Fruit fly (Drosophila melanogaster) whole organism, prepupa: ENCODE measurements around the gene Sil1.

Experiments used
- Blimp-1 ChIP-seq: fragments of 200-800 bp; sonication (Bioruptor generic); optimal IDR thresholded peaks from 3 replicates; lab custom pipeline; 2017; ENCODE audit warnings: missing biosample characterization, missing genetic modification characterization, mild to moderate bottlenecking, moderate library complexity, missing genetic modification reagents
- CG10631 ChIP-seq: fragments of 200-800 bp; sonication (Bioruptor generic); optimal IDR thresholded peaks from 2 replicates; lab custom pipeline; 2016; ENCODE audit warnings: missing biosample characterization, missing genetic modification characterization
- CG10669 ChIP-seq: fragments of 200-800 bp; sonication (Bioruptor generic); optimal IDR thresholded peaks from 3 replicates; lab custom pipeline; 2018; ENCODE audit warnings: missing biosample characterization, mild to moderate bottlenecking, missing genetic modification characterization, moderate library complexity
- CG11294 ChIP-seq: fragments of 200-800 bp; sonication (Bioruptor generic); IDR thresholded peaks from 2 replicates; pipeline ENCODE4 v1.3.6; 2022; ENCODE audit warnings: missing biosample characterization, missing genetic modification characterization
- CG11762 ChIP-seq: fragments of 200-800 bp; sonication (Bioruptor generic); optimal IDR thresholded peaks from 3 replicates; lab custom pipeline; 2016; ENCODE audit warnings: missing biosample characterization, missing genetic modification characterization; ENCODE audit not compliant: insufficient read depth
- CG11902 ChIP-seq: fragments of 200-800 bp; sonication (Bioruptor generic); optimal IDR thresholded peaks from 3 replicates; lab custom pipeline; 2016; ENCODE audit warnings: missing biosample characterization, missing genetic modification characterization
- CG15336 ChIP-seq: fragments of 200-800 bp; sonication (Bioruptor generic); IDR thresholded peaks from 2 replicates; pipeline ENCODE4 v1.3.6; 2022; ENCODE audit warnings: missing biosample characterization, missing genetic modification characterization
- CG1621 ChIP-seq: fragments of 200-800 bp; sonication (Bioruptor generic); optimal IDR thresholded peaks from 3 replicates; lab custom pipeline; 2018; ENCODE audit warnings: missing biosample characterization, mild to moderate bottlenecking, missing genetic modification characterization
- CG3032 ChIP-seq: fragments of 200-800 bp; optimal IDR thresholded peaks from 2 replicates; lab custom pipeline; 2019; ENCODE audit warnings: missing biosample characterization, mild to moderate bottlenecking, missing genetic modification characterization, moderate library complexity
- CG31627 ChIP-seq: fragments of 200-800 bp; sonication (Bioruptor generic); optimal IDR thresholded peaks from 3 replicates; lab custom pipeline; 2016; ENCODE audit warnings: missing biosample characterization, missing genetic modification characterization
- CG32006 ChIP-seq: fragments of 200-800 bp; sonication (Bioruptor generic); optimal IDR thresholded peaks from 3 replicates; lab custom pipeline; 2017; ENCODE audit warnings: missing biosample characterization, mild to moderate bottlenecking, missing genetic modification characterization
- CG3919 ChIP-seq: fragments of 200-800 bp; sonication (Bioruptor generic); optimal IDR thresholded peaks from 3 replicates; lab custom pipeline; 2016; ENCODE audit warnings: missing biosample characterization, missing genetic modification characterization
- CG4318 ChIP-seq: fragments of 200-800 bp; sonication (Bioruptor generic); optimal IDR thresholded peaks from 3 replicates; lab custom pipeline; 2017; ENCODE audit warnings: missing biosample characterization, mild to moderate bottlenecking, missing genetic modification characterization
- CG6276 ChIP-seq: fragments of 200-800 bp; sonication (Bioruptor generic); optimal IDR thresholded peaks from 2 replicates; lab custom pipeline; 2017; ENCODE audit warnings: missing biosample characterization, mild to moderate bottlenecking, missing genetic modification characterization
- CG6808 ChIP-seq: fragments of 200-800 bp; sonication (Bioruptor generic); optimal IDR thresholded peaks from 3 replicates; lab custom pipeline; 2017; ENCODE audit warnings: missing biosample characterization, missing genetic modification characterization, mild to moderate bottlenecking, moderate library complexity, missing genetic modification reagents
- CG6854 ChIP-seq: fragments of 200-800 bp; sonication (Bioruptor generic); optimal IDR thresholded peaks from 2 replicates; lab custom pipeline; 2017; ENCODE audit warnings: missing biosample characterization, mild to moderate bottlenecking, missing genetic modification characterization
- CG7368 ChIP-seq: fragments of 200-800 bp; sonication (Bioruptor generic); optimal IDR thresholded peaks from 3 replicates; lab custom pipeline; 2016; ENCODE audit warnings: missing biosample characterization, missing genetic modification characterization
- CG8119 ChIP-seq: fragments of 200-800 bp; sonication (Bioruptor generic); IDR thresholded peaks from 3 replicates; pipeline ENCODE4 v1.3.6; 2022; ENCODE audit warnings: missing biosample characterization, missing genetic modification characterization
- CG8319 ChIP-seq: fragments of 200-800 bp; sonication (Bioruptor generic); optimal IDR thresholded peaks from 3 replicates; lab custom pipeline; 2016; ENCODE audit warnings: missing biosample characterization, missing genetic modification characterization
- CG8632 ChIP-seq: fragments of 200-800 bp; sonication (Bioruptor generic); optimal IDR thresholded peaks from 3 replicates; lab custom pipeline; 2016; ENCODE audit warnings: missing biosample characterization, missing genetic modification characterization
- Eip75B ChIP-seq: fragments of 200-800 bp; sonication (Bioruptor generic); optimal IDR thresholded peaks from 3 replicates; lab custom pipeline; 2016; ENCODE audit warnings: missing biosample characterization, missing genetic modification characterization
- Eip78C ChIP-seq: fragments of 200-800 bp; sonication (Bioruptor generic); peaks from one replicate; lab custom pipeline; 2016; ENCODE audit warnings: missing biosample characterization, missing genetic modification characterization
- Eip93F ChIP-seq: fragments of 200-800 bp; sonication (Bioruptor generic); optimal IDR thresholded peaks from 2 replicates; lab custom pipeline; 2016; ENCODE audit warnings: missing biosample characterization, mild to moderate bottlenecking, missing genetic modification characterization
- Ets21C ChIP-seq: fragments of 200-800 bp; sonication (Bioruptor generic); optimal IDR thresholded peaks from 3 replicates; lab custom pipeline; 2016; ENCODE audit warnings: missing biosample characterization, missing genetic modification characterization
- Ets96B ChIP-seq: fragments of 200-800 bp; optimal IDR thresholded peaks from 2 replicates; lab custom pipeline; 2019; ENCODE audit warnings: missing biosample characterization, mild to moderate bottlenecking, missing genetic modification characterization, moderate library complexity
- Hr38 ChIP-seq: sonication (Bioruptor generic); optimal IDR thresholded peaks from 2 replicates; lab custom pipeline; 2016; ENCODE audit warnings: missing biosample characterization, missing genetic modification characterization
- Hr39 ChIP-seq: fragments of 200-800 bp; sonication (Bioruptor generic); optimal IDR thresholded peaks from 2 replicates; lab custom pipeline; 2016; ENCODE audit warnings: missing biosample characterization, missing genetic modification characterization
- Hr4 ChIP-seq: fragments of 200-800 bp; sonication (Bioruptor generic); optimal IDR thresholded peaks from 3 replicates; lab custom pipeline; 2016; ENCODE audit warnings: missing biosample characterization, missing genetic modification characterization
- Lpt ChIP-seq: fragments of 200-800 bp; sonication (Bioruptor generic); optimal IDR thresholded peaks from 3 replicates; lab custom pipeline; 2016; ENCODE audit warnings: missing biosample characterization, missing genetic modification characterization
- Met ChIP-seq: fragments of 200-800 bp; sonication (Bioruptor generic); optimal IDR thresholded peaks from 3 replicates; lab custom pipeline; 2016; ENCODE audit warnings: missing biosample characterization, missing genetic modification characterization
- OdsH ChIP-seq: fragments of 200-800 bp; sonication (Bioruptor generic); optimal IDR thresholded peaks from 3 replicates; lab custom pipeline; 2016; ENCODE audit warnings: missing biosample characterization, missing genetic modification characterization
- Smox ChIP-seq: fragments of 200-800 bp; sonication (Bioruptor generic); optimal IDR thresholded peaks from 3 replicates; lab custom pipeline; 2016; ENCODE audit warnings: missing biosample characterization, missing genetic modification characterization
- Sox14 ChIP-seq: fragments of 200-800 bp; sonication (Bioruptor generic); optimal IDR thresholded peaks from 3 replicates; lab custom pipeline; 2016; ENCODE audit warnings: missing biosample characterization, missing genetic modification characterization
- Sox15 ChIP-seq: fragments of 200-800 bp; sonication (Bioruptor generic); optimal IDR thresholded peaks from 3 replicates; lab custom pipeline; 2016; ENCODE audit warnings: missing biosample characterization, missing genetic modification characterization
- achi ChIP-seq: fragments of 200-800 bp; sonication (Bioruptor generic); optimal IDR thresholded peaks from 3 replicates; lab custom pipeline; 2016; ENCODE audit warnings: missing biosample characterization, missing genetic modification characterization
- dac ChIP-seq: fragments of 200-800 bp; sonication (Bioruptor generic); optimal IDR thresholded peaks from 2 replicates; lab custom pipeline; 2017; ENCODE audit warnings: missing biosample characterization, mild to moderate bottlenecking, missing genetic modification characterization
- esn ChIP-seq: fragments of 200-800 bp; sonication (Bioruptor generic); optimal IDR thresholded peaks from 2 replicates; lab custom pipeline; 2016; ENCODE audit warnings: missing biosample characterization, mild to moderate bottlenecking, missing genetic modification characterization, moderate library complexity
- fd59A ChIP-seq: fragments of 200-800 bp; sonication (Bioruptor generic); optimal IDR thresholded peaks from 2 replicates; lab custom pipeline; 2017; ENCODE audit warnings: missing biosample characterization, mild to moderate bottlenecking, missing genetic modification characterization, missing genetic modification reagents
- fd85E ChIP-seq: fragments of 200-800 bp; sonication (Bioruptor generic); optimal IDR thresholded peaks from 3 replicates; lab custom pipeline; 2016; ENCODE audit warnings: missing biosample characterization, missing genetic modification characterization
- fkh ChIP-seq: fragments of 200-800 bp; sonication (Bioruptor generic); optimal IDR thresholded peaks from 3 replicates; lab custom pipeline; 2017; ENCODE audit warnings: missing biosample characterization, mild to moderate bottlenecking, missing genetic modification characterization, moderate library complexity
- lz ChIP-seq: fragments of 200-800 bp; sonication (Bioruptor generic); optimal IDR thresholded peaks from 3 replicates; lab custom pipeline; 2016; ENCODE audit warnings: missing biosample characterization, missing genetic modification characterization
- pdm3 ChIP-seq: fragments of 200-800 bp; sonication (Bioruptor generic); optimal IDR thresholded peaks from 3 replicates; lab custom pipeline; 2016; ENCODE audit warnings: missing biosample characterization, missing genetic modification characterization
- salr ChIP-seq, 2 experiments: fragments of 200-800 bp; sonication (Bioruptor generic); optimal IDR thresholded peaks; 3 replicates each; lab custom pipeline; 2016 to 2018; ENCODE audit warnings: missing biosample characterization in 2 of 2, missing genetic modification characterization in 2 of 2, mild to moderate bottlenecking in 1 of 2
- spab ChIP-seq: fragments of 200-800 bp; sonication (Bioruptor generic); optimal IDR thresholded peaks from 2 replicates; lab custom pipeline; 2017; ENCODE audit warnings: missing biosample characterization, mild to moderate bottlenecking, missing genetic modification characterization, missing genetic modification reagents
- ss ChIP-seq, 2 experiments: fragments of 200-800 bp; sonication (Bioruptor generic); optimal IDR thresholded peaks; 2 replicates in 1 of 2; 3 replicates in 1 of 2; lab custom pipeline; 2017 to 2018; ENCODE audit warnings: mild to moderate bottlenecking in 2 of 2, missing biosample characterization in 2 of 2, missing genetic modification characterization in 2 of 2, moderate library complexity in 1 of 2
- svp ChIP-seq: fragments of 200-800 bp; sonication (Bioruptor generic); peaks from one replicate; lab custom pipeline; 2016; ENCODE audit warnings: missing biosample characterization, missing genetic modification characterization
- vri ChIP-seq: fragments of 200-800 bp; sonication (Bioruptor generic); optimal IDR thresholded peaks from 3 replicates; lab custom pipeline; 2016; ENCODE audit warnings: missing biosample characterization, mild to moderate bottlenecking, missing genetic modification characterization

The Sil1 gene

dm6 chr3R:25208042-25208766, 27.1 kb downstream of the Sil1 start, which contains the start of gene Cad96Ca (continued):
- TF ChIP-seq CG10669 (GFP tag; lab: Kevin White, UChicago) (no peak), CG32006 (no peak)

dm6 chr3R:25207405-25208003, 27.8 kb downstream of the Sil1 start:
- TF ChIP-seq ss (GFP tag; optimal IDR thresholded peaks at IDR 0.05; lab: Kevin White, UChicago): peak; percentile 80 to 82
- TF ChIP-seq Smox (GFP tag; lab: Kevin White, UChicago): peak; percentile 76
- TF ChIP-seq CG8119 (GFP tag; lab: Robert Waterston, UW): peak; percentile 94
- peak; percentile 89 for TF ChIP-seq svp (GFP tag; lab: Kevin White, UChicago)
- peak; percentile 84 for TF ChIP-seq spab (GFP tag; lab: Kevin White, UChicago)
- peak; percentile 88 for TF ChIP-seq CG6808
- no peak for TF ChIP-seq Blimp-1 (GFP tag; lab: Kevin White, UChicago)
- TF ChIP-seq CG15336: peak; percentile 93
- peak; percentile 80 for TF ChIP-seq Eip75B (GFP tag; lab: Kevin White, UChicago)
- TF ChIP-seq CG7368 (GFP tag; lab: Kevin White, UChicago): peak; percentile 64
- peak; percentile 87 for TF ChIP-seq CG10631 (GFP tag; lab: Kevin White, UChicago)
- TF ChIP-seq CG3032 (tag; lab: Kevin White, UChicago): peak; percentile 84
- TF ChIP-seq fkh (GFP tag; lab: Kevin White, UChicago): peak; percentile 11
- peak; percentile 70 for TF ChIP-seq CG11294 (GFP tag; lab: Robert Waterston, UW)
- peak; percentile 82 for TF ChIP-seq dac
- TF ChIP-seq CG6276 (GFP tag; lab: Kevin White, UChicago): peak; percentile 89
- TF ChIP-seq CG8319: peak; percentile 62
- peak; percentile 77 for TF ChIP-seq CG11762 (GFP tag; lab: Kevin White, UChicago)
- TF ChIP-seq CG31627: peak; percentile 70
- peak; percentile 61 for TF ChIP-seq Sox15
- peak; percentile 84 for TF ChIP-seq Sox14 (GFP tag; lab: Kevin White, UChicago)
- TF ChIP-seq Hr4 (GFP tag; lab: Kevin White, UChicago): peak; percentile 89
- peak; percentile 22 for TF ChIP-seq CG6854 (GFP tag; lab: Kevin White, UChicago)
- peak; percentile 84 for TF ChIP-seq pdm3 (GFP tag; lab: Kevin White, UChicago)
- TF ChIP-seq achi (GFP tag; lab: Kevin White, UChicago): peak; percentile 87
- TF ChIP-seq CG1621: peak; percentile 84
- TF ChIP-seq Eip78C (GFP tag; lab: Kevin White, UChicago): peak; percentile 95
- TF ChIP-seq CG4318 (GFP tag; lab: Kevin White, UChicago): peak; percentile 75
- TF ChIP-seq OdsH (GFP tag; lab: Kevin White, UChicago): peak; percentile 89
- no peak for TF ChIP-seq Eip93F (GFP tag; lab: Kevin White, UChicago)
- TF ChIP-seq fd85E (GFP tag; lab: Kevin White, UChicago): peak; percentile 35
- TF ChIP-seq Hr39 (GFP tag; lab: Kevin White, UChicago): peak; percentile 71
- peak; percentile 92 for TF ChIP-seq Ets96B
- TF ChIP-seq Hr38 (GFP tag; lab: Kevin White, UChicago): no peak
- peak; percentile 71 for TF ChIP-seq lz (GFP tag; lab: Kevin White, UChicago)
- TF ChIP-seq Ets21C: peak; percentile 53
- peak; percentile 76 for TF ChIP-seq Met (GFP tag; lab: Kevin White, UChicago)
- TF ChIP-seq vri (GFP tag; lab: Kevin White, UChicago): peak; percentile 58
- peak; percentile 64 to 77 for TF ChIP-seq salr (GFP tag; optimal IDR thresholded peaks at IDR 0.05; lab: Kevin White, UChicago)
- peak; percentile 61 for TF ChIP-seq CG11902 (GFP tag; lab: Kevin White, UChicago)
- TF ChIP-seq esn (GFP tag; lab: Kevin White, UChicago): peak; percentile 81
- TF ChIP-seq fd59A (GFP tag; lab: Kevin White, UChicago): peak; percentile 82
- TF ChIP-seq CG8632: peak; percentile 83
- peak; percentile 79 for TF ChIP-seq Lpt (GFP tag; lab: Kevin White, UChicago)
- TF ChIP-seq CG3919: peak; percentile 89
- peak; percentile 91 for TF ChIP-seq CG32006
- peak; percentile 88 for TF ChIP-seq CG10669 (GFP tag; lab: Kevin White, UChicago)
